Fruit fly (Drosophila melanogaster) whole organism, embryonic: ENCODE data around the gene Gr89a.

Experiments used
- Abd-B ChIP-seq: fragments of 200-800 bp; sonication (Bioruptor generic); optimal IDR thresholded peaks from 2 replicates; lab custom pipeline; 2018; ENCODE audit warnings: missing biosample characterization, mild to moderate bottlenecking, missing genetic modification characterization, moderate library complexity
- B-H2 ChIP-seq: fragments of 200-800 bp; sonication (Bioruptor generic); optimal IDR thresholded peaks from 2 replicates; lab custom pipeline; 2018; ENCODE audit warnings: missing biosample characterization, mild to moderate bottlenecking, missing genetic modification characterization
- BtbVII ChIP-seq: fragments of 200-800 bp; sonication (Bioruptor generic); optimal IDR thresholded peaks from 3 replicates; lab custom pipeline; 2017; ENCODE audit warnings: missing biosample characterization, mild to moderate bottlenecking, missing genetic modification characterization
- CG10543 ChIP-seq: fragments of 200-800 bp; sonication (Bioruptor generic); optimal IDR thresholded peaks from 3 replicates; lab custom pipeline; 2017; ENCODE audit warnings: missing biosample characterization, mild to moderate bottlenecking, missing genetic modification characterization, moderate library complexity
- CG13775 ChIP-seq: fragments of 200-800 bp; sonication (Bioruptor generic); optimal IDR thresholded peaks from 3 replicates; lab custom pipeline; 2017; ENCODE audit warnings: missing biosample characterization, mild to moderate bottlenecking, missing genetic modification characterization
- CG14965 ChIP-seq: fragments of 200-800 bp; sonication (Bioruptor generic); optimal IDR thresholded peaks from 2 replicates; lab custom pipeline; 2016; ENCODE audit warnings: missing biosample characterization, missing genetic modification characterization, borderline replicate concordance
- CG16863 ChIP-seq: fragments of 200-800 bp; sonication (Bioruptor generic); optimal IDR thresholded peaks from 3 replicates; lab custom pipeline; 2016; ENCODE audit warnings: missing biosample characterization, missing genetic modification characterization
- CG17385 ChIP-seq: fragments of 200-800 bp; sonication (Bioruptor generic); optimal IDR thresholded peaks from 3 replicates; lab custom pipeline; 2018; ENCODE audit warnings: missing biosample characterization, mild to moderate bottlenecking, missing genetic modification characterization
- CG2712 ChIP-seq: fragments of 200-800 bp; optimal IDR thresholded peaks from 3 replicates; lab custom pipeline; 2019; ENCODE audit warnings: missing biosample characterization, mild to moderate bottlenecking, missing genetic modification characterization, moderate library complexity
- CG31441 ChIP-seq: fragments of 200-800 bp; sonication (Bioruptor generic); IDR thresholded peaks from 2 replicates; pipeline ENCODE4 v1.3.6; 2022; ENCODE audit warnings: missing biosample characterization, missing genetic modification characterization
- CG3163 ChIP-seq: fragments of 200-800 bp; sonication (Bioruptor generic); optimal IDR thresholded peaks from 3 replicates; lab custom pipeline; 2016; ENCODE audit warnings: missing biosample characterization, missing genetic modification characterization
- CG3281 ChIP-seq: fragments of 200-800 bp; sonication (Bioruptor generic); optimal IDR thresholded peaks from 3 replicates; lab custom pipeline; 2017; ENCODE audit warnings: missing biosample characterization, mild to moderate bottlenecking, missing genetic modification characterization
- CG33213 ChIP-seq: fragments of 200-800 bp; sonication (Bioruptor generic); optimal IDR thresholded peaks from 3 replicates; lab custom pipeline; 2016; ENCODE audit warnings: missing biosample characterization, missing genetic modification characterization
- CG6175 ChIP-seq: fragments of 200-800 bp; sonication (Bioruptor generic); IDR thresholded peaks from 3 replicates; pipeline ENCODE4 v1.3.6; 2022; ENCODE audit warnings: missing biosample characterization, missing genetic modification characterization
- CG6765 ChIP-seq: fragments of 200-800 bp; sonication (Bioruptor generic); optimal IDR thresholded peaks from 3 replicates; lab custom pipeline; 2017; ENCODE audit warnings: missing biosample characterization, mild to moderate bottlenecking, missing genetic modification characterization
- CG7839 ChIP-seq: fragments of 200-800 bp; sonication (Bioruptor generic); optimal IDR thresholded peaks from 3 replicates; lab custom pipeline; 2018; ENCODE audit warnings: missing biosample characterization, mild to moderate bottlenecking, missing genetic modification characterization, moderate library complexity
- CG7928 ChIP-seq: fragments of 200-800 bp; sonication (Bioruptor generic); optimal IDR thresholded peaks from 2 replicates; lab custom pipeline; 2017; ENCODE audit warnings: missing biosample characterization, mild to moderate bottlenecking, missing genetic modification characterization
- CHES-1-like ChIP-seq: fragments of 200-800 bp; sonication (Bioruptor generic); optimal IDR thresholded peaks from 2 replicates; lab custom pipeline; 2016; ENCODE audit warnings: missing biosample characterization, missing genetic modification characterization
- Deaf1 ChIP-seq: fragments of 200-800 bp; optimal IDR thresholded peaks from 3 replicates; lab custom pipeline; 2019; ENCODE audit warnings: missing biosample characterization, mild to moderate bottlenecking, missing genetic modification characterization, moderate library complexity
- Dip2 ChIP-seq: fragments of 200-800 bp; sonication (Bioruptor generic); IDR thresholded peaks from 2 replicates; pipeline ENCODE4 v1.3.6; 2022; ENCODE audit warnings: missing biosample characterization, missing genetic modification characterization
- Doc2 ChIP-seq: fragments of 200-800 bp; sonication (Bioruptor generic); IDR thresholded peaks from 2 replicates; pipeline ENCODE4 v1.3.6; 2022; ENCODE audit warnings: missing biosample characterization, missing genetic modification characterization
- Fer1 ChIP-seq: fragments of 200-800 bp; sonication (Bioruptor generic); optimal IDR thresholded peaks from 2 replicates; lab custom pipeline; 2017; ENCODE audit warnings: missing biosample characterization, mild to moderate bottlenecking, missing genetic modification characterization
- Hey ChIP-seq: fragments of 200-800 bp; sonication (Bioruptor generic); optimal IDR thresholded peaks from 3 replicates; lab custom pipeline; 2018; ENCODE audit warnings: missing biosample characterization, mild to moderate bottlenecking, missing genetic modification characterization
- Hr51 ChIP-seq, 2 experiments: fragments of 200-800 bp; sonication (Bioruptor generic); optimal IDR thresholded peaks; 2 replicates in 1 of 2; 3 replicates in 1 of 2; lab custom pipeline; 2016 to 2018; ENCODE audit warnings: missing biosample characterization in 2 of 2, missing genetic modification characterization in 2 of 2, mild to moderate bottlenecking in 1 of 2, moderate library complexity in 1 of 2
- Hr78 ChIP-seq, 2 experiments: fragments of 200-800 bp in 1 of 2; fragments of >200 bp in 1 of 2; sonication (Bioruptor generic) in 1 of 2; optimal IDR thresholded peaks; 2 replicates each; lab custom pipeline; 2017 to 2019; ENCODE audit warnings: missing biosample characterization in 2 of 2, missing genetic modification characterization in 2 of 2, mild to moderate bottlenecking in 1 of 2, moderate library complexity in 1 of 2
- Lim3 ChIP-seq: fragments of 200-800 bp; sonication (Bioruptor generic); IDR thresholded peaks from 2 replicates; pipeline ENCODE4 v1.3.6; 2022; ENCODE audit warnings: missing biosample characterization, missing genetic modification characterization
- MBD-R2 ChIP-seq: fragments of 200-800 bp; sonication (Bioruptor generic); IDR thresholded peaks from 2 replicates; pipeline ENCODE4 v1.3.6; 2022; ENCODE audit warnings: missing biosample characterization, missing genetic modification characterization
- NC2α ChIP-seq: fragments of 200-800 bp; sonication (Bioruptor generic); optimal IDR thresholded peaks from 2 replicates; lab custom pipeline; 2016; ENCODE audit warnings: missing biosample characterization, missing genetic modification characterization
- Rx ChIP-seq: fragments of 200-800 bp; sonication (Bioruptor generic); IDR thresholded peaks from 2 replicates; pipeline ENCODE4 v1.3.6; 2022; ENCODE audit warnings: missing biosample characterization, missing genetic modification characterization
- Sox102F ChIP-seq: fragments of 200-800 bp; sonication (Bioruptor generic); optimal IDR thresholded peaks from 2 replicates; lab custom pipeline; 2018; ENCODE audit warnings: missing biosample characterization, mild to moderate bottlenecking, missing genetic modification characterization, moderate library complexity
- Trl ChIP-seq, 3 experiments: fragments of >200 bp in 2 of 3; fragments of 200-800 bp in 1 of 3; sonication (Bioruptor generic) in 1 of 3; optimal IDR thresholded peaks; 2 replicates in 1 of 3; 3 replicates in 2 of 3; lab custom pipeline; 2016 to 2017; ENCODE audit warnings: missing biosample characterization in 1 of 3, missing genetic modification characterization in 1 of 3
- ab ChIP-seq: fragments of 200-800 bp; sonication (Bioruptor generic); optimal IDR thresholded peaks from 2 replicates; lab custom pipeline; 2016; ENCODE audit warnings: missing biosample characterization, missing genetic modification characterization
- ato ChIP-seq: fragments of 200-800 bp; sonication (Bioruptor generic); IDR thresholded peaks from 2 replicates; pipeline ENCODE4 v1.3.6; 2022; ENCODE audit warnings: missing biosample characterization, missing genetic modification characterization; ENCODE audit not compliant: partially characterized antibody
- cato ChIP-seq: fragments of 200-800 bp; sonication (Bioruptor generic); optimal IDR thresholded peaks from 2 replicates; lab custom pipeline; 2016; ENCODE audit warnings: missing biosample characterization, missing genetic modification characterization, borderline replicate concordance
- dati ChIP-seq: fragments of 200-800 bp; sonication (Bioruptor generic); IDR thresholded peaks from 2 replicates; pipeline ENCODE4 v1.3.6; 2022; ENCODE audit warnings: missing biosample characterization, missing genetic modification characterization
- disco-r ChIP-seq: fragments of 200-800 bp; sonication (Bioruptor generic); optimal IDR thresholded peaks from 2 replicates; lab custom pipeline; 2016; ENCODE audit warnings: missing biosample characterization, missing genetic modification characterization
- jigr1 ChIP-seq: fragments of 200-800 bp; sonication (Bioruptor generic); IDR thresholded peaks from 3 replicates; pipeline ENCODE4 v1.3.6; 2022; ENCODE audit warnings: missing biosample characterization, missing genetic modification characterization
- jing ChIP-seq: fragments of 200-800 bp; sonication (Bioruptor generic); optimal IDR thresholded peaks from 2 replicates; lab custom pipeline; 2018; ENCODE audit warnings: missing biosample characterization, mild to moderate bottlenecking, missing genetic modification characterization
- kah ChIP-seq: fragments of 200-800 bp; sonication (Bioruptor generic); optimal IDR thresholded peaks from 2 replicates; lab custom pipeline; 2018; ENCODE audit warnings: missing biosample characterization, mild to moderate bottlenecking, missing genetic modification characterization
- nom ChIP-seq: fragments of 200-800 bp; sonication (Bioruptor generic); optimal IDR thresholded peaks from 2 replicates; lab custom pipeline; 2017; ENCODE audit warnings: missing biosample characterization, missing genetic modification characterization, mild to moderate bottlenecking, moderate library complexity, missing genetic modification reagents
- pb ChIP-seq: fragments of 200-800 bp; sonication (Bioruptor generic); optimal IDR thresholded peaks from 3 replicates; lab custom pipeline; 2016; ENCODE audit warnings: missing biosample characterization, missing genetic modification characterization
- repo ChIP-seq: fragments of 200-800 bp; sonication (Bioruptor generic); optimal IDR thresholded peaks from 2 replicates; lab custom pipeline; 2016; ENCODE audit warnings: missing biosample characterization, missing genetic modification characterization
- seq ChIP-seq: fragments of 200-800 bp; sonication (Bioruptor generic); IDR thresholded peaks from 2 replicates; pipeline ENCODE4 v1.3.6; 2022; ENCODE audit warnings: missing biosample characterization, missing genetic modification characterization
- shn ChIP-seq: fragments of 200-800 bp; sonication (Bioruptor generic); optimal IDR thresholded peaks from 3 replicates; lab custom pipeline; 2016; ENCODE audit warnings: missing biosample characterization, missing genetic modification characterization
- slbo ChIP-seq: fragments of 200-800 bp; sonication (Bioruptor generic); IDR thresholded peaks from 2 replicates; pipeline ENCODE4 v1.3.6; 2022; ENCODE audit warnings: missing biosample characterization, missing genetic modification characterization
- sug ChIP-seq: fragments of 200-800 bp; optimal IDR thresholded peaks from 2 replicates; lab custom pipeline; 2019; ENCODE audit warnings: missing biosample characterization, mild to moderate bottlenecking, missing genetic modification characterization, moderate library complexity
- tap ChIP-seq: fragments of 200-800 bp; optimal IDR thresholded peaks from 3 replicates; lab custom pipeline; 2019; ENCODE audit warnings: missing biosample characterization, mild to moderate bottlenecking, missing genetic modification characterization, moderate library complexity
- trh ChIP-seq: fragments of 200-800 bp; sonication (Bioruptor generic); optimal IDR thresholded peaks from 2 replicates; lab custom pipeline; 2016; ENCODE audit warnings: missing biosample characterization, missing genetic modification characterization

Gene Gr89a

dm6 chr3R:16448378-16449134 is 50.2 kb downstream of the Gr89a start:
- TF ChIP-seq Fer1 (GFP tag; lab: Kevin White, UChicago) = peak; percentile 67
- TF ChIP-seq ab = no peak
- TF ChIP-seq repo (GFP tag; lab: Kevin White, UChicago) = no peak
- 0 out of 3 replicates have a peak, but pooled peaks have one; percentile 16 for TF ChIP-seq CG6175 (GFP tag; lab: Robert Waterston, UW)
- TF ChIP-seq Abd-B (GFP tag; lab: Kevin White, UChicago) = peak; percentile 42
- peak; percentile 7 for TF ChIP-seq sug (tag; lab: Kevin White, UChicago)
- TF ChIP-seq disco-r = peak; percentile 50
- peak; percentile 71; the same call in 1 of the 2 replicates for TF ChIP-seq Lim3
- peak; percentile 6; the same call in 2 of the 3 replicates for TF ChIP-seq jigr1 (GFP tag; lab: Robert Waterston, UW)
- peak in 1 of 2 experiments; percentile 73 for TF ChIP-seq Hr51 (GFP tag; optimal IDR thresholded peaks at IDR 0.05; lab: Kevin White, UChicago)
- TF ChIP-seq CG14965 = no peak
- TF ChIP-seq pb (GFP tag; lab: Kevin White, UChicago) = no peak
- peak; percentile 90 for TF ChIP-seq nom (GFP tag; lab: Kevin White, UChicago)
- peak; percentile 79 for TF ChIP-seq tap (tag; lab: Kevin White, UChicago)
- TF ChIP-seq B-H2 (GFP tag; lab: Kevin White, UChicago) = no peak
- no peak for TF ChIP-seq Doc2
- peak; percentile 80 for TF ChIP-seq slbo (GFP tag; lab: Robert Waterston, UW)
- TF ChIP-seq BtbVII = no peak
- peak; percentile 81 for TF ChIP-seq jing
- no peak for TF ChIP-seq ato
- TF ChIP-seq CG10543 (GFP tag; lab: Kevin White, UChicago) = no peak
- no peak for TF ChIP-seq CG7928 (GFP tag; lab: Kevin White, UChicago)
- TF ChIP-seq NC2α (GFP tag; lab: Kevin White, UChicago) = no peak
- peak; percentile 52 for TF ChIP-seq CG7839 (tag; lab: Kevin White, UChicago)
- TF ChIP-seq CG31441 (GFP tag; lab: Robert Waterston, UW) = peak; percentile 82
- no peak for TF ChIP-seq CG6765 (GFP tag; lab: Kevin White, UChicago)
- no peak; the same call in 1 of the 2 replicates for TF ChIP-seq seq (GFP tag; lab: Robert Waterston, UW)
- TF ChIP-seq Rx (GFP tag; lab: Robert Waterston, UW) = peak; percentile 86
- no peak for TF ChIP-seq CG3163 (GFP tag; lab: Kevin White, UChicago)
- no peak for TF ChIP-seq kah
- TF ChIP-seq Dip2 (GFP tag; lab: Robert Waterston, UW) = no peak
- TF ChIP-seq CG16863 (GFP tag; lab: Kevin White, UChicago) = peak; percentile 1
- peak; percentile 38 for TF ChIP-seq CG33213 (GFP tag; lab: Kevin White, UChicago)
- TF ChIP-seq Sox102F (GFP tag; lab: Kevin White, UChicago) = peak; percentile 80
- TF ChIP-seq CG2712 (tag; lab: Kevin White, UChicago) = peak; percentile 75
- TF ChIP-seq trh (GFP tag; lab: Kevin White, UChicago) = peak; percentile 8
- peak; percentile 52 for TF ChIP-seq CG17385 (GFP tag; lab: Kevin White, UChicago)
- TF ChIP-seq CG13775 (GFP tag; lab: Kevin White, UChicago) = peak; percentile 49
- TF ChIP-seq dati (GFP tag; lab: Robert Waterston, UW) = peak; percentile 87
- TF ChIP-seq Hr78 (GFP tag; optimal IDR thresholded peaks at IDR 0.05; lab: Kevin White, UChicago) = peak in 1 of 2 experiments; percentile 60
- TF ChIP-seq Trl (optimal IDR thresholded peaks at IDR 0.05; lab: Kevin White, UChicago) = no peak
- peak; percentile 34 for TF ChIP-seq Trl (GFP tag; optimal IDR thresholded peaks at IDR 0.05; lab: Kevin White, UChicago)
- no peak for TF ChIP-seq CHES-1-like (GFP tag; lab: Kevin White, UChicago)
- no peak for TF ChIP-seq Hey (tag; lab: Kevin White, UChicago)
- TF ChIP-seq MBD-R2 (GFP tag; lab: Robert Waterston, UW) = peak; percentile 35; the same call in 1 of the 2 replicates
- TF ChIP-seq CG3281 = peak; percentile 60
- peak; percentile 58 for TF ChIP-seq cato (GFP tag; lab: Kevin White, UChicago)
- TF ChIP-seq Deaf1 = no peak
- peak; percentile 7 for TF ChIP-seq shn (GFP tag; lab: Kevin White, UChicago)
